Worm (Caenorhabditis elegans) whole organism, L4 larva: Measurements from ENCODE around the gene F26D2.10.

Experiments
- F26F4.8 ChIP-seq: fragments of 200-800 bp; sonication (Bioruptor generic); conservative IDR thresholded peaks from 2 replicates; pipeline ENCODE4 v1.3.6; 2022; ENCODE audit warnings: missing genetic modification characterization, missing compliant biosample characterization
- F37D6.2 ChIP-seq: sonication (generic microtip); optimal IDR thresholded peaks from 2 replicates; lab custom pipeline; 2016; ENCODE audit warnings: mild to moderate bottlenecking, missing genetic modification characterization, missing compliant biosample characterization
- T20F7.1 ChIP-seq: fragments of 200-800 bp; sonication (Bioruptor generic); optimal IDR thresholded peaks from 2 replicates; lab custom pipeline; 2018; ENCODE audit warnings: mild to moderate bottlenecking, missing genetic modification characterization, missing compliant biosample characterization
- Y48G9A.11 ChIP-seq: fragments of 200-800 bp; sonication (Bioruptor generic); IDR thresholded peaks from 2 replicates; pipeline ENCODE4 v1.3.6; 2022; ENCODE audit warnings: missing genetic modification reagents, missing genetic modification characterization, missing compliant biosample characterization
- aha-1 ChIP-seq: fragments of 150-350 bp; peaks from one replicate; lab custom pipeline; 2014; ENCODE audit warnings: missing biosample characterization, missing genetic modification characterization
- aly-2 ChIP-seq: sonication (generic microtip); optimal IDR thresholded peaks from 2 replicates; lab custom pipeline; 2018; ENCODE audit warnings: missing biosample characterization, missing genetic modification characterization
- ama-1 ChIP-seq: fragments of 150-350 bp; optimal IDR thresholded peaks from 2 replicates; lab custom pipeline; 2014; ENCODE audit warnings: inconsistent platforms, mixed read lengths
- ceh-20 ChIP-seq: fragments of 200-800 bp; sonication (Bioruptor generic); IDR thresholded peaks from 2 replicates; pipeline ENCODE4 v1.3.6; 2022; ENCODE audit warnings: missing genetic modification reagents, missing genetic modification characterization, missing compliant biosample characterization
- ceh-28 ChIP-seq: fragments of 150-350 bp; optimal IDR thresholded peaks from 2 replicates; lab custom pipeline; 2014; ENCODE audit warnings: missing biosample characterization, missing genetic modification reagents, missing genetic modification characterization
- ceh-44 ChIP-seq: fragments of 200-800 bp; sonication (Bioruptor generic); IDR thresholded peaks from 2 replicates; pipeline ENCODE4 v1.3.6; 2022; ENCODE audit warnings: missing genetic modification reagents, missing genetic modification characterization, missing compliant biosample characterization
- ces-1 ChIP-seq: fragments of 150-350 bp; sonication (generic microtip); optimal IDR thresholded peaks from 4 replicates; lab custom pipeline; 2014; ENCODE audit warnings: missing biosample characterization, missing genetic modification reagents, missing genetic modification characterization
- daf-16 ChIP-seq, 3 experiments: sonication (generic microtip); optimal IDR thresholded peaks; 2 replicates each; lab custom pipeline; 2016 to 2017; ENCODE audit warnings: missing genetic modification characterization in 3 of 3, missing genetic modification reagents in 3 of 3, mild to moderate bottlenecking in 2 of 3, missing compliant biosample characterization in 2 of 3, missing biosample characterization in 1 of 3, moderate library complexity in 1 of 3
- dmd-9 ChIP-seq: fragments of 200-800 bp; sonication (Bioruptor generic); IDR thresholded peaks from 2 replicates; pipeline ENCODE4 v1.3.6; 2022; ENCODE audit warnings: missing genetic modification reagents, missing genetic modification characterization, missing compliant biosample characterization
- dve-1 ChIP-seq: sonication (generic microtip); optimal IDR thresholded peaks from 2 replicates; lab custom pipeline; 2017; ENCODE audit warnings: antibody characterized with exemption, mild to moderate bottlenecking, missing genetic modification characterization, missing compliant biosample characterization; ENCODE audit not compliant: insufficient read depth
- hmg-1.1 ChIP-seq: fragments of 200-800 bp; sonication (Bioruptor generic); IDR thresholded peaks from 2 replicates; pipeline ENCODE4 v1.3.6; 2022; ENCODE audit warnings: missing genetic modification reagents, missing genetic modification characterization, missing compliant biosample characterization
- jun-1 ChIP-seq: fragments of 150-350 bp; optimal IDR thresholded peaks from 2 replicates; lab custom pipeline; 2014; ENCODE audit warnings: missing biosample characterization, missing genetic modification reagents, missing genetic modification characterization
- lin-1 ChIP-seq: fragments of 200-800 bp; sonication (Bioruptor generic); IDR thresholded peaks from 2 replicates; pipeline ENCODE4 v1.3.6; 2022; ENCODE audit warnings: missing genetic modification reagents, missing genetic modification characterization, missing compliant biosample characterization
- lin-15B ChIP-seq: fragments of 150-350 bp; sonication (generic microtip); optimal IDR thresholded peaks from 3 replicates; lab custom pipeline; 2014; ENCODE audit warnings: missing biosample characterization, missing genetic modification characterization
- lin-39 ChIP-seq: fragments of 150-350 bp; optimal IDR thresholded peaks from 2 replicates; lab custom pipeline; 2014; ENCODE audit warnings: missing biosample characterization, missing genetic modification reagents, missing genetic modification characterization
- madf-5 ChIP-seq, 2 experiments: fragments of 200-800 bp; sonication (Bioruptor generic); IDR thresholded peaks; 2 replicates each; pipeline ENCODE4 v1.3.6; 2022; ENCODE audit warnings: missing compliant biosample characterization in 2 of 2, missing genetic modification characterization in 2 of 2
- mdt-29 ChIP-seq: fragments of 200-800 bp; sonication (Bioruptor generic); IDR thresholded peaks from 2 replicates; pipeline ENCODE4 v1.3.6; 2022; ENCODE audit warnings: missing genetic modification reagents, missing genetic modification characterization, missing compliant biosample characterization
- mep-1 ChIP-seq: fragments of 150-350 bp; sonication (generic microtip); optimal IDR thresholded peaks from 3 replicates; lab custom pipeline; 2014; ENCODE audit warnings: missing biosample characterization, missing genetic modification characterization
- mxl-2 ChIP-seq: fragments of 200-800 bp; sonication (Bioruptor generic); conservative IDR thresholded peaks from 2 replicates; pipeline ENCODE4 v1.3.6; 2022; ENCODE audit warnings: missing genetic modification reagents, missing genetic modification characterization, missing compliant biosample characterization
- nhr-102 ChIP-seq: sonication (generic microtip); optimal IDR thresholded peaks from 2 replicates; lab custom pipeline; 2016; ENCODE audit warnings: mild to moderate bottlenecking, missing genetic modification characterization, moderate library complexity, missing compliant biosample characterization
- nhr-111 ChIP-seq: fragments of 200-800 bp; sonication (Bioruptor generic); optimal IDR thresholded peaks from 2 replicates; lab custom pipeline; 2018; ENCODE audit warnings: mild to moderate bottlenecking, missing genetic modification characterization, missing compliant biosample characterization
- nhr-6 ChIP-seq: fragments of 150-350 bp; optimal IDR thresholded peaks from 2 replicates; lab custom pipeline; 2014; ENCODE audit warnings: missing biosample characterization, missing genetic modification characterization
- snpc-4 ChIP-seq: fragments of 150-350 bp; optimal IDR thresholded peaks from 2 replicates; lab custom pipeline; 2014; ENCODE audit warnings: missing biosample characterization, missing genetic modification characterization
- spr-3 ChIP-seq: fragments of 200-800 bp; sonication (Bioruptor generic); optimal IDR thresholded peaks from 2 replicates; lab custom pipeline; 2018; ENCODE audit warnings: mild to moderate bottlenecking, missing genetic modification characterization, missing compliant biosample characterization
- tag-97 ChIP-seq: fragments of 200-800 bp; sonication (Bioruptor generic); IDR thresholded peaks from 2 replicates; pipeline ENCODE4 v1.3.6; 2022; ENCODE audit warnings: missing genetic modification characterization, missing compliant biosample characterization
- tra-1 ChIP-seq: fragments of 200-800 bp; sonication (Bioruptor generic); IDR thresholded peaks from 2 replicates; pipeline ENCODE4 v1.3.6; 2022; ENCODE audit warnings: missing genetic modification reagents, missing genetic modification characterization, missing compliant biosample characterization
- unc-39 ChIP-seq: sonication (generic microtip); optimal IDR thresholded peaks from 2 replicates; lab custom pipeline; 2017; ENCODE audit warnings: missing biosample characterization, missing genetic modification characterization
- unc-62 ChIP-seq, 3 experiments: fragments of 150-350 bp in 1 of 3; sonication (generic microtip); optimal IDR thresholded peaks in 2 of 3; peaks in 1 of 3; 1 replicate in 1 of 3; 2 replicates in 2 of 3; lab custom pipeline; 2014 to 2017; ENCODE audit warnings: missing biosample characterization in 3 of 3, missing genetic modification characterization in 3 of 3, missing genetic modification reagents in 3 of 3, missing genotype in 1 of 3
- zag-1 ChIP-seq: fragments of 150-350 bp; optimal IDR thresholded peaks from 2 replicates; lab custom pipeline; 2014; ENCODE audit warnings: missing biosample characterization, missing genetic modification characterization
- zfp-2 ChIP-seq: sonication (generic microtip); optimal IDR thresholded peaks from 2 replicates; lab custom pipeline; 2016; ENCODE audit warnings: mild to moderate bottlenecking, missing genetic modification characterization, missing compliant biosample characterization
- zfp-3 ChIP-seq: fragments of 200-800 bp; sonication (Bioruptor generic); conservative IDR thresholded peaks from 2 replicates; pipeline ENCODE4 v1.3.6; 2022; ENCODE audit warnings: missing genetic modification reagents, missing genetic modification characterization, missing compliant biosample characterization
- zip-11 ChIP-seq: fragments of 200-800 bp; sonication (Bioruptor generic); IDR thresholded peaks from 2 replicates; pipeline ENCODE4 v1.3.6; 2022; ENCODE audit warnings: missing genetic modification characterization, missing compliant biosample characterization
- ztf-7 ChIP-seq: fragments of 150-350 bp; optimal IDR thresholded peaks from 2 replicates; lab custom pipeline; 2014; ENCODE audit warnings: missing biosample characterization, missing genetic modification characterization

The F26D2.10 gene

ce11 chrV:16424428-16424827, 5.0 kb downstream of the F26D2.10 start, which contains the start of gene srw-29:
Gene srw-29, minus strand, starts transcription at chrV:16424528.
- TF ChIP-seq dmd-9 (GFP tag; lab: Robert Waterston, UW): no peak
- no peak for TF ChIP-seq nhr-111 (GFP tag; lab: Kevin White, UChicago)
- no peak for TF ChIP-seq mxl-2 (GFP tag; lab: Robert Waterston, UW)
- no peak for TF ChIP-seq jun-1 (tag; lab: Kevin White, UChicago)
- TF ChIP-seq F26F4.8 (GFP tag; lab: Robert Waterston, UW): no peak
- no peak for TF ChIP-seq ceh-44 (GFP tag; lab: Robert Waterston, UW)
- TF ChIP-seq tag-97: no peak
- no peak for TF ChIP-seq lin-1 (GFP tag; lab: Robert Waterston, UW)
- TF ChIP-seq nhr-102 (tag; lab: Kevin White, UChicago): no peak
- TF ChIP-seq snpc-4 (tag; lab: Kevin White, UChicago): no peak
- TF ChIP-seq aha-1 (tag; lab: Kevin White, UChicago): no peak

- TF ChIP-seq tra-1 (GFP tag; lab: Robert Waterston, UW) (no peak), ztf-7 (no peak)
These were observed 8.7 kb downstream of the F26D2.10 start, which contains the start of gene srw-48 for ce11 chrV:16420696-16421095. Gene srw-48, plus strand, starts transcription at chrV:16420996.

- TF ChIP-seq aha-1 (tag; lab: Kevin White, UChicago) (peak; percentile 81), aly-2 (tag; lab: Kevin White, UChicago) (no peak)
- TF ChIP-seq, all 104 proteins: peak for 1
These were observed 9.6 kb downstream of the F26D2.10 start, which contains the start of gene F26D2.16 for ce11 chrV:16419769-16420168. Gene F26D2.16, minus strand, starts transcription at chrV:16419869.

- no peak for TF ChIP-seq ztf-7
- no peak for TF ChIP-seq ces-1 (GFP tag; lab: Kevin White, UChicago)
- TF ChIP-seq daf-16 (GFP tag; optimal IDR thresholded peaks at IDR 0.05; lab: Kevin White, UChicago): no peak
- no peak for TF ChIP-seq daf-16 (tag; optimal IDR thresholded peaks at IDR 0.05; lab: Kevin White, UChicago)
- no peak for TF ChIP-seq F37D6.2 (tag; lab: Kevin White, UChicago)
- TF ChIP-seq spr-3: no peak
- TF ChIP-seq madf-5 (GFP tag; IDR thresholded peaks at IDR 0.05; lab: Robert Waterston, UW): no peak
- TF ChIP-seq snpc-4 (tag; lab: Kevin White, UChicago): no peak
- TF ChIP-seq zfp-3: no peak
- no peak for TF ChIP-seq lin-1 (GFP tag; lab: Robert Waterston, UW)
- TF ChIP-seq dve-1: no peak
- no peak for TF ChIP-seq zip-11 (GFP tag; lab: Robert Waterston, UW)
- TF ChIP-seq ceh-20 (GFP tag; lab: Robert Waterston, UW): no peak
- TF ChIP-seq unc-39 (tag; lab: Kevin White, UChicago): no peak
- TF ChIP-seq, all 104 proteins: peak for 0
These were observed 12.4 kb downstream of the F26D2.10 start, which contains the start of gene str-55 for ce11 chrV:16417014-16417413. Gene str-55, minus strand, starts transcription at chrV:16417114.

ce11 chrV:16410521-16410920, 18.9 kb downstream of the F26D2.10 start, which contains the start of gene srh-145:
Gene srh-145, plus strand, starts transcription at chrV:16410713.
- peak; percentile 78 for TF ChIP-seq aha-1 (tag; lab: Kevin White, UChicago)
- no peak for TF ChIP-seq lin-15B (tag; lab: Kevin White, UChicago)
- peak in 1 of 2 experiments; percentile 60 for TF ChIP-seq unc-62 (GFP tag; optimal IDR thresholded peaks at IDR 0.05 in 1 of 2; lab: Kevin White, UChicago)
- TF ChIP-seq unc-62 (tag; optimal IDR thresholded peaks at IDR 0.05; lab: Kevin White, UChicago): no peak
- TF ChIP-seq mxl-2 (GFP tag; lab: Robert Waterston, UW): 0 out of 2 replicates have a peak, but pooled peaks have one; percentile 11

ce11 chrV:16407663-16408062, 21.7 kb downstream of the F26D2.10 start, which contains the start of gene F26D2.3:
Gene F26D2.3, plus strand, starts transcription at chrV:16407963.
- no peak for TF ChIP-seq lin-39 (tag; lab: Kevin White, UChicago)
- no peak for TF ChIP-seq zag-1 (tag; lab: Kevin White, UChicago)
- TF ChIP-seq daf-16 (GFP tag; optimal IDR thresholded peaks at IDR 0.05; lab: Kevin White, UChicago): no peak
- no peak for TF ChIP-seq daf-16 (tag; optimal IDR thresholded peaks at IDR 0.05; lab: Kevin White, UChicago)
- no peak for TF ChIP-seq Y48G9A.11 (GFP tag; lab: Robert Waterston, UW)
- TF ChIP-seq ceh-28 (tag; lab: Kevin White, UChicago): no peak
- TF ChIP-seq ama-1 (lab: Kevin White, UChicago): no peak
- TF ChIP-seq nhr-102 (tag; lab: Kevin White, UChicago): no peak
- TF ChIP-seq zfp-2 (tag; lab: Kevin White, UChicago): no peak
- TF ChIP-seq mep-1 (tag; lab: Kevin White, UChicago): no peak
- TF ChIP-seq mdt-29 (GFP tag; lab: Robert Waterston, UW): no peak
- TF ChIP-seq T20F7.1 (GFP tag; lab: Kevin White, UChicago): no peak
- TF ChIP-seq dve-1: no peak
- no peak for TF ChIP-seq nhr-6
- no peak for TF ChIP-seq hmg-1.1
